Fruit fly (Drosophila melanogaster): ENCODE results near the gene CG34106.

DNA sequence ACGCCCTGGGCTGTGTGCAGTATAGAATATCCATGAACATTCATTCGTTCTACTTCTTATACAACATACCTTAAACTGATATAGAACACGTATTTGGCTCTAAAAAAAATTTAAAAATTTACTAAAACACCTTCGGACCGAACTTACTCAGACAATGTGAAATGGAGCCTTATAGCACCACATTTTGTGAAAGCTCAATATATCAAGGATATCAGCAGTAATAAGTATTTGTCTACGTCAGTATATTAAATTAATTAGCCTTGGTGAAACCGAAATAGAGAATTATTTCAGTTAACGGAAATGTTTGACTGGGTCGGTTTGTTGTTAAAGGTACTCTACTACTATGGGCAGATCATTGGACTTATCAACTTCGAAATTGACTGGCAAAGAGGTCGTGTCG, 45.5 kb downstream of the CG34106 start, which contains the start of gene Gr36a:
- TF ChIP-seq kay (GFP tag; ENCODE audit: borderline replicate concordance) (no peak), tj (GFP tag; optimal IDR thresholded peaks at IDR 0.05) (no peak)

Data from whole organism, adult.